2 fruit fly cellular contexts compared by ENCODE assay signal in genomic region chr4:374230-374629, dm6.
TF ChIP-seq lines count a peak whose summit lies in the region.
"Not testable (repeated sequence)": the region's sequence is repeated elsewhere in the genome, so short reads cannot be mapped to it uniquely, and the experiment has no call there.

No protein-coding gene starts in this region.

- not testable (repeated sequence) for TF ChIP-seq CTCF in whole organism, embryonic (GFP tag; optimal IDR thresholded peaks at IDR 0.05; lab: Kevin White, UChicago)

TF ChIP-seq in whole organism, adult, 20 proteins besides CTCF, POLR2A, EP300 and RAD21:
- TF ChIP-seq tj (GFP tag; optimal IDR thresholded peaks at IDR 0.05; lab: Kevin White, UChicago) (peak; percentile 43), bab1 (GFP tag; optimal IDR thresholded peaks at IDR 0.05; lab: Kevin White, UChicago) (peak; percentile 3), kay (GFP tag; lab: Kevin White, UChicago; ENCODE audit: borderline replicate concordance) (peak; percentile 38)

TF ChIP-seq in whole organism, embryonic, 481 proteins besides CTCF, POLR2A, EP300 and RAD21:
- TF ChIP-seq Sox100B (GFP tag; optimal IDR thresholded peaks at IDR 0.05; lab: Kevin White, UChicago) (peak; percentile 4), CG11695 (GFP tag; IDR thresholded peaks at IDR 0.05; lab: Robert Waterston, UW) (0 out of 3 replicates have a peak, but pooled peaks have one; percentile 27), gem (tag; optimal IDR thresholded peaks at IDR 0.05; lab: Kevin White, UChicago) (peak; percentile 39), D19A (tag; optimal IDR thresholded peaks at IDR 0.05; lab: Kevin White, UChicago) (peak; percentile 97), stc (GFP tag; IDR thresholded peaks at IDR 0.05; lab: Robert Waterston, UW) (0 out of 2 replicates have a peak, but pooled peaks have one; percentile 29), sens (GFP tag; lab: Kevin White, UChicago) (peak; percentile 45), row (GFP tag; IDR thresholded peaks at IDR 0.05; lab: Robert Waterston, UW) (peak; percentile 85)
